Fruit fly (Drosophila melanogaster): Measurements from ENCODE around the gene repo.

repo gene

dm6 chr3R:18198518-18199118, 37.4 kb upstream of the repo start (continued):
- peak; percentile 26 for TF ChIP-seq CG17829 (tag; optimal IDR thresholded peaks at IDR 0.05)
- no peak for TF ChIP-seq hb (GFP tag; IDR thresholded peaks at IDR 0.05; ENCODE audit: partially characterized antibody)
- TF ChIP-seq CG1832 (GFP tag; optimal IDR thresholded peaks at IDR 0.05), result no peak
- peak; percentile 51 for TF ChIP-seq caup (GFP tag; optimal IDR thresholded peaks at IDR 0.05; ENCODE audit: severe bottlenecking)
- peak; percentile 26 for TF ChIP-seq p53 (GFP tag; optimal IDR thresholded peaks at IDR 0.05)
- peak; percentile 39 for TF ChIP-seq dmrt11E (tag; optimal IDR thresholded peaks at IDR 0.05)
- TF ChIP-seq CG31224 (GFP tag; IDR thresholded peaks at IDR 0.05), result no peak
- no peak for TF ChIP-seq sim (GFP tag; IDR thresholded peaks at IDR 0.05)
- no peak for TF ChIP-seq ro (GFP tag; IDR thresholded peaks at IDR 0.05)
- TF ChIP-seq CG10462 (GFP tag; optimal IDR thresholded peaks at IDR 0.05), result no peak
- TF ChIP-seq dan (GFP tag; IDR thresholded peaks at IDR 0.05), result no peak
- TF ChIP-seq Ets97D (GFP tag; optimal IDR thresholded peaks at IDR 0.05), result peak; percentile 25
- TF ChIP-seq CG14050 (GFP tag; IDR thresholded peaks at IDR 0.05), result no peak
- TF ChIP-seq ems (GFP tag; optimal IDR thresholded peaks at IDR 0.05), result peak; percentile 53
- TF ChIP-seq CG15601 (tag; optimal IDR thresholded peaks at IDR 0.05), result peak; percentile 39
- TF ChIP-seq Oli (tag; optimal IDR thresholded peaks at IDR 0.05), result no peak
- no peak for TF ChIP-seq Drgx (GFP tag; IDR thresholded peaks at IDR 0.05)
- TF ChIP-seq zf30C (GFP tag; optimal IDR thresholded peaks at IDR 0.05), result no peak
- TF ChIP-seq Poxn (GFP tag; IDR thresholded peaks at IDR 0.05), result no peak
- TF ChIP-seq ftz-f1 (GFP tag; optimal IDR thresholded peaks at IDR 0.05), result no peak
- TF ChIP-seq Xrp1 (GFP tag; IDR thresholded peaks at IDR 0.05), result no peak
- TF ChIP-seq CG3163 (GFP tag; optimal IDR thresholded peaks at IDR 0.05), result peak; percentile 27
- peak; percentile 49 for TF ChIP-seq btn (GFP tag; optimal IDR thresholded peaks at IDR 0.05)
- TF ChIP-seq CG18262 (tag; optimal IDR thresholded peaks at IDR 0.05), result peak; percentile 36
- TF ChIP-seq CG12104 (GFP tag; optimal IDR thresholded peaks at IDR 0.05), result peak; percentile 22
- no peak for TF ChIP-seq Awh (GFP tag; IDR thresholded peaks at IDR 0.05)
- peak; percentile 4 for TF ChIP-seq abd-A (tag; optimal IDR thresholded peaks at IDR 0.05)
- TF ChIP-seq seq (GFP tag; IDR thresholded peaks at IDR 0.05), result no peak
- TF ChIP-seq HLHmδ (GFP tag; optimal IDR thresholded peaks at IDR 0.05), result no peak
- TF ChIP-seq chn (GFP tag; optimal IDR thresholded peaks at IDR 0.05), result no peak
- TF ChIP-seq CG34224 (GFP tag; IDR thresholded peaks at IDR 0.05; ENCODE audit: partially characterized antibody), result no peak
- peak; percentile 47 for TF ChIP-seq Hey (tag; optimal IDR thresholded peaks at IDR 0.05)
- TF ChIP-seq CG18011 (GFP tag; optimal IDR thresholded peaks at IDR 0.05), result no peak
- TF ChIP-seq CG6254 (GFP tag; optimal IDR thresholded peaks at IDR 0.05), result no peak
- TF ChIP-seq ewg (GFP tag; optimal IDR thresholded peaks at IDR 0.05), result peak; percentile 50
- TF ChIP-seq trem (tag; optimal IDR thresholded peaks at IDR 0.05), result no peak
- TF ChIP-seq chinmo (GFP tag; IDR thresholded peaks at IDR 0.05; ENCODE audit: partially characterized antibody), result no peak
- TF ChIP-seq tup (GFP tag; optimal IDR thresholded peaks at IDR 0.05), result no peak
- no peak for TF ChIP-seq MESR4 (GFP tag; optimal IDR thresholded peaks at IDR 0.05)
- no peak for TF ChIP-seq CG8765 (GFP tag; IDR thresholded peaks at IDR 0.05)
- TF ChIP-seq jigr1 (GFP tag; IDR thresholded peaks at IDR 0.05), result no peak
- no peak for TF ChIP-seq Gsc (GFP tag; IDR thresholded peaks at IDR 0.05)
- no peak for TF ChIP-seq sna (GFP tag; IDR thresholded peaks at IDR 0.05; ENCODE audit: partially characterized antibody)
- TF ChIP-seq CG8089 (GFP tag; optimal IDR thresholded peaks at IDR 0.05), result peak; percentile 47
- no peak for TF ChIP-seq gsb (GFP tag; IDR thresholded peaks at IDR 0.05)
- TF ChIP-seq kni (GFP tag; optimal IDR thresholded peaks at IDR 0.05), result peak; percentile 62
- peak; percentile 26 for TF ChIP-seq CG11504 (tag; optimal IDR thresholded peaks at IDR 0.05)
- TF ChIP-seq CG13287 (GFP tag; IDR thresholded peaks at IDR 0.05; ENCODE audit: partially characterized antibody), result no peak
- no peak for TF ChIP-seq CG4360 (GFP tag; IDR thresholded peaks at IDR 0.05)
- peak; percentile 61 for TF ChIP-seq ac (GFP tag; optimal IDR thresholded peaks at IDR 0.05)
